Worm (Caenorhabditis elegans): ENCODE results near the gene K09F6.11.
A peak's percentile ranks its signal among the peaks of the same experiment; 100 is the strongest.

K09F6.11 gene

ce11 chrII:2279839-2280238 lies at the start of gene K09F6.11:
Gene K09F6.11, plus strand, starts transcription at chrII:2280139.
- no peak for TF ChIP-seq nhr-237 (tag; optimal IDR thresholded peaks at IDR 0.05)
- no peak for TF ChIP-seq madf-5 (GFP tag; IDR thresholded peaks at IDR 0.05)
- peak in 1 of 2 experiments; percentile 48 for TF ChIP-seq unc-62 (GFP tag; optimal IDR thresholded peaks at IDR 0.05 in 1 of 2)
- no peak for TF ChIP-seq unc-62 (tag; optimal IDR thresholded peaks at IDR 0.05)

- TF ChIP-seq unc-39 (tag; optimal IDR thresholded peaks at IDR 0.05) (no peak), nhr-48 (tag; optimal IDR thresholded peaks at IDR 0.05) (no peak), zip-2 (tag; optimal IDR thresholded peaks at IDR 0.05) (no peak), unc-62 (GFP tag; optimal IDR thresholded peaks at IDR 0.05 in 1 of 2) (peak in 1 of 2 experiments; percentile 7), unc-62 (tag; optimal IDR thresholded peaks at IDR 0.05) (no peak), aha-1 (tag) (peak; percentile 92)
Observed at ce11 chrII:2230368-2230767, 49.6 kb upstream of the K09F6.11 start.

- TF ChIP-seq D1046.2 (GFP tag; IDR thresholded peaks at IDR 0.05) (peak; percentile 97), lsy-2 (tag; optimal IDR thresholded peaks at IDR 0.05) (peak; percentile 41 to 80), hmg-1.1 (GFP tag; IDR thresholded peaks at IDR 0.05) (0 out of 2 replicates have a peak, but pooled peaks have one; percentile 32), lin-38 (GFP tag; IDR thresholded peaks at IDR 0.05) (0 out of 2 replicates have a peak, but pooled peaks have one; percentile 12)
Observed at ce11 chrII:2232429-2232828, 47.5 kb upstream of the K09F6.11 start, which contains the start of gene F54A3.6. Gene F54A3.6, minus strand, starts transcription at chrII:2232470.

ce11 chrII:2233240-2233639 lies 46.7 kb upstream of the K09F6.11 start, which contains the start of gene cct-3:
Gene cct-3, plus strand, starts transcription at chrII:2233540.
- TF ChIP-seq ceh-20 (GFP tag; IDR thresholded peaks at IDR 0.05), result no peak
- no peak for TF ChIP-seq fkh-10 (GFP tag; optimal IDR thresholded peaks at IDR 0.05)
- no peak for TF ChIP-seq mep-1 (tag; optimal IDR thresholded peaks at IDR 0.05)
- TF ChIP-seq skn-1 (tag; optimal IDR thresholded peaks at IDR 0.05), result no peak
- TF ChIP-seq php-3 (GFP tag; IDR thresholded peaks at IDR 0.05), result no peak
- no peak for TF ChIP-seq ZK337.2 (GFP tag; IDR thresholded peaks at IDR 0.05)
- TF ChIP-seq R02D3.7 (tag; optimal IDR thresholded peaks at IDR 0.05), result no peak
- TF ChIP-seq T20F7.1 (GFP tag; optimal IDR thresholded peaks at IDR 0.05), result no peak
- no peak for TF ChIP-seq Y105C5A.15 (GFP tag; IDR thresholded peaks at IDR 0.05)
- TF ChIP-seq vab-7 (GFP tag; IDR thresholded peaks at IDR 0.05), result no peak
- TF ChIP-seq lin-38 (GFP tag; IDR thresholded peaks at IDR 0.05), result no peak
- TF ChIP-seq zip-2 (tag; optimal IDR thresholded peaks at IDR 0.05), result no peak

ce11 chrII:2236352-2236751 lies 43.6 kb upstream of the K09F6.11 start:
- TF ChIP-seq ceh-28 (tag; optimal IDR thresholded peaks at IDR 0.05), result peak; percentile 76
- no peak for TF ChIP-seq pqm-1 (tag; optimal IDR thresholded peaks at IDR 0.05)
- TF ChIP-seq aha-1 (tag), result peak; percentile 32
- TF ChIP-seq nhr-6 (tag; optimal IDR thresholded peaks at IDR 0.05), result no peak
- no peak for TF ChIP-seq nhr-237 (tag; optimal IDR thresholded peaks at IDR 0.05)

- TF ChIP-seq zfp-3 (GFP tag; conservative IDR thresholded peaks at IDR 0.05) (no peak), nhr-10 (tag; optimal IDR thresholded peaks at IDR 0.05) (no peak), ctbp-1 (GFP tag; IDR thresholded peaks at IDR 0.05) (no peak), lin-1 (GFP tag; IDR thresholded peaks at IDR 0.05) (no peak), nhr-111 (GFP tag; optimal IDR thresholded peaks at IDR 0.05) (no peak), ceh-20 (GFP tag; IDR thresholded peaks at IDR 0.05) (no peak), snpc-1.2 (GFP tag; IDR thresholded peaks at IDR 0.05) (no peak), lir-3 (tag; optimal IDR thresholded peaks at IDR 0.05) (no peak), gei-8 (GFP tag; optimal IDR thresholded peaks at IDR 0.05) (no peak), skn-1 (tag; optimal IDR thresholded peaks at IDR 0.05) (no peak), F49E8.2 (tag; optimal IDR thresholded peaks at IDR 0.05; ENCODE audit: borderline replicate concordance) (no peak), ceh-32 (tag; optimal IDR thresholded peaks at IDR 0.05; ENCODE audit: poor library complexity) (no peak)
Observed at ce11 chrII:2243342-2243741, 36.6 kb upstream of the K09F6.11 start, which contains the start of gene F54A3.2. Gene F54A3.2, plus strand, starts transcription at chrII:2243642.
